Worm (Caenorhabditis elegans) whole organism, midembryonic: Measurements from ENCODE around the gene T05C7.5.

ENCODE experiments used
- T22C8.4 ChIP-seq: fragments of 200-800 bp; sonication (Bioruptor generic); IDR thresholded peaks from 2 replicates; pipeline ENCODE4 v1.3.6; 2022; ENCODE audit warnings: missing genetic modification characterization, missing compliant biosample characterization
- cog-1 ChIP-seq: sonication (generic microtip); optimal IDR thresholded peaks from 2 replicates; lab custom pipeline; 2016; ENCODE audit warnings: missing genetic modification characterization, missing compliant biosample characterization
- flt-1 ChIP-seq: fragments of 200-800 bp; sonication (Bioruptor generic); IDR thresholded peaks from 2 replicates; pipeline ENCODE4 v1.3.6; 2022; ENCODE audit warnings: missing genetic modification characterization, missing compliant biosample characterization
- klf-2 ChIP-seq: fragments of 200-800 bp; sonication (Bioruptor generic); conservative IDR thresholded peaks from 2 replicates; pipeline ENCODE4 v1.3.6; 2022; ENCODE audit warnings: missing genetic modification reagents, missing genetic modification characterization, missing compliant biosample characterization
- med-1 ChIP-seq: sonication (generic microtip); optimal IDR thresholded peaks from 2 replicates; lab custom pipeline; 2017; ENCODE audit warnings: missing genetic modification characterization, mild to moderate bottlenecking, missing compliant biosample characterization, antibody characterized with exemption, missing genetic modification reagents; ENCODE audit not compliant: insufficient read depth
- ref-1 ChIP-seq: fragments of 200-800 bp; sonication (Bioruptor generic); conservative IDR thresholded peaks from 2 replicates; pipeline ENCODE4 v1.3.6; 2022; ENCODE audit warnings: missing genetic modification reagents, missing genetic modification characterization, missing compliant biosample characterization
- tab-1 ChIP-seq: fragments of 200-800 bp; sonication (Bioruptor generic); IDR thresholded peaks from 2 replicates; pipeline ENCODE4 v1.3.6; 2022; ENCODE audit warnings: missing genetic modification characterization, missing compliant biosample characterization
- ztf-23 ChIP-seq: fragments of 200-800 bp; sonication (Bioruptor generic); IDR thresholded peaks from 2 replicates; pipeline ENCODE4 v1.3.6; 2022; ENCODE audit warnings: missing genetic modification reagents, missing genetic modification characterization, missing compliant biosample characterization
- ztf-29 ChIP-seq: fragments of 200-800 bp; sonication (Bioruptor generic); IDR thresholded peaks from 2 replicates; pipeline ENCODE4 v1.3.6; 2022; ENCODE audit warnings: missing genetic modification reagents, missing genetic modification characterization, missing compliant biosample characterization

DNA sequence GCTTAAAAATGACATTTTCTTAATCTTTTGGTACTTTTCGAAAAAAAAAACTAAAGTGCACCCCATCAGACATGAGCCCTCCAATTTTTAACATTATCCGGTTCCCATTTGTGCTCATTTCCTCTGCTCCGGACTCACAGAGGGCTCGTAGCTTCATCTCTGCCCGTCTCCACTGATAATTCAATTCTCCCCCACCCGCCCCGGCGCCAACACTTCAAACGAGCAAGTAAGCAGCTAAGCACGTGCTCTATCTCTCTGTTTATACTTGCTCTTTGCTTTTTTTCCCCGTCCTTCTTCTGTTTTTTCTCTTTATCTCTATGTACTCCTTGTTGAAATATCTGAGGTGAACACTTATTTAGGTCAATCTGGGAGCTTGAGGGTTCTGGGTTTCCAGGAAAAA is 20.5 kb upstream of the T05C7.5 start, which contains the start of gene T05C7.9:
- TF ChIP-seq med-1 (no peak), flt-1 (GFP tag; lab: Robert Waterston, UW) (no peak), ztf-23 (GFP tag; lab: Robert Waterston, UW) (no peak), ref-1 (GFP tag; lab: Robert Waterston, UW) (no peak), cog-1 (no peak), klf-2 (no peak), tab-1 (GFP tag; lab: Robert Waterston, UW) (no peak), ztf-29 (GFP tag; lab: Robert Waterston, UW) (no peak), T22C8.4 (GFP tag; lab: Robert Waterston, UW) (no peak)
